Worm (Caenorhabditis elegans): ENCODE measurements around the gene acs-2.

acs-2 gene

DNA sequence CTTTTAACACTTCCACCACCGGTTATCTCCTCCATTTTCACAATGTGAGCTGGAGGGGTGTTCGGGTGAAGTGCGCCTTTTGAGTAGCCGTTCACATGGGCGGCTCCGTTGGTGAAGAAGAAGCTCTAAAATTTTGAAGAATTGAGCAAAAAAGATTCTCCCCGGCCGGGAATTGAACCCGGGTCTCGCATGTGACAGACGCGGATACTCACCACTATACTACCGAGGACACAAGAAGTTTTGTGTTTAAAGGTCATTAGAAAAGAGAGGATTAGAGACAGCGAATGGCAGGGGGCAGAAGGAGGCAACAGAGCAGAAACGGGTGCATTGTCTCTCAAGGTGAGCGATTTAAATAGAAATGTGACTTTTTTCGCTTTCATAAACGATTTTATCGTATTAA is 15.6 kb upstream of the acs-2 start (continued):
- peak; percentile 2 for TF ChIP-seq repo-1 (tag; optimal IDR thresholded peaks at IDR 0.05)
- peak; percentile 17 for TF ChIP-seq ceh-27 (GFP tag; optimal IDR thresholded peaks at IDR 0.05)
- no peak for TF ChIP-seq egl-18 (GFP tag; IDR thresholded peaks at IDR 0.05)
- no peak for TF ChIP-seq K11D2.4 (GFP tag; IDR thresholded peaks at IDR 0.05)

DNA sequence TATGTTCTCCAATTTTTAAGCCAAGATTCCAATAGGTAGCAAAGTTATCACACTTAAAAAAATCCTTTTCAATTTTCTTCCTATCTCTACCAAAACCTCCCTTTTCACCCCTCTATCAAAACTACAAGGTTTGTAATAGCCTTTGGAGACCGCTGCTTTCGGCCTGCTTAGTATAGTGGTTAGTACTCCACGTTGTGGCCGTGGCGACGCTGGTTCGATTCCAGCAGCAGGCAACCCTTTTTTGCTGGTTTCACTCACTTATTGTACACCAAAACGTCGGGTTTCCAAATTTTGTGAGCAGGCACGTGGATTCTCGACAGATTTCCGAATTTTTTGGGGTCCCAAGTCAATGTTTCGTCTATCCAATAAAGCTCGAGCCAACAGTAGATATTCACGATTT is 13.3 kb upstream of the acs-2 start:
- TF ChIP-seq hlh-12 (tag; optimal IDR thresholded peaks at IDR 0.05) (no peak), nhr-90 (tag; optimal IDR thresholded peaks at IDR 0.05) (peak; percentile 4), repo-1 (tag; optimal IDR thresholded peaks at IDR 0.05) (no peak), ama-1 (optimal IDR thresholded peaks at IDR 0.05) (no peak), ama-1 (GFP tag; optimal IDR thresholded peaks at IDR 0.05) (no peak), hmg-20 (GFP tag; IDR thresholded peaks at IDR 0.05) (no peak), pbrm-1 (GFP tag; IDR thresholded peaks at IDR 0.05) (peak; percentile 15; the same call in 1 of the 2 replicates), zfh-2 (GFP tag; conservative IDR thresholded peaks at IDR 0.05) (no peak), F49E8.2 (tag; optimal IDR thresholded peaks at IDR 0.05; ENCODE audit: insufficient read depth) (no peak), somi-1 (GFP tag; optimal IDR thresholded peaks at IDR 0.05) (no peak), him-1 (tag; optimal IDR thresholded peaks at IDR 0.05) (peak; percentile 63), lag-1 (GFP tag; IDR thresholded peaks at IDR 0.05) (no peak), let-607 (tag; optimal IDR thresholded peaks at IDR 0.05) (no peak), lin-26 (GFP tag; IDR thresholded peaks at IDR 0.05) (peak; percentile 77; the same call in 1 of the 2 replicates), atf-7 (tag; optimal IDR thresholded peaks at IDR 0.05) (no peak), F37B4.10 (GFP tag; IDR thresholded peaks at IDR 0.05) (no peak), F23B12.7 (tag; optimal IDR thresholded peaks at IDR 0.05; ENCODE audit: insufficient read depth) (peak; percentile 20), K12H6.12 (tag; optimal IDR thresholded peaks at IDR 0.05) (no peak), snpc-1.1 (tag; optimal IDR thresholded peaks at IDR 0.05; ENCODE audit: insufficient read depth) (no peak), ceh-79 (tag; optimal IDR thresholded peaks at IDR 0.05) (no peak), attf-6 (GFP tag; IDR thresholded peaks at IDR 0.05) (no peak), ztf-25 (GFP tag; IDR thresholded peaks at IDR 0.05) (0 out of 2 replicates have a peak, but pooled peaks have one; percentile 44), bed-1 (GFP tag; IDR thresholded peaks at IDR 0.05) (no peak), fkh-3 (tag; optimal IDR thresholded peaks at IDR 0.05) (no peak), efl-1 (GFP tag; optimal IDR thresholded peaks at IDR 0.05) (no peak), athp-1 (tag; optimal IDR thresholded peaks at IDR 0.05) (peak; percentile 9), ccch-3 (GFP tag; optimal IDR thresholded peaks at IDR 0.05) (no peak), sptf-2 (GFP tag; optimal IDR thresholded peaks at IDR 0.05) (no peak), lsy-27 (tag; optimal IDR thresholded peaks at IDR 0.05; ENCODE audit: borderline replicate concordance, insufficient read depth) (peak; percentile 22), lin-54 (GFP tag; optimal IDR thresholded peaks at IDR 0.05) (peak; percentile 18), nhr-27 (tag; optimal IDR thresholded peaks at IDR 0.05) (no peak), attf-5 (GFP tag; optimal IDR thresholded peaks at IDR 0.05) (no peak), mcd-1 (GFP tag; IDR thresholded peaks at IDR 0.05) (peak; percentile 29; the same call in 1 of the 2 replicates), ceh-27 (GFP tag; optimal IDR thresholded peaks at IDR 0.05) (no peak), mes-4 (tag; optimal IDR thresholded peaks at IDR 0.05) (no peak), ceh-91 (GFP tag; IDR thresholded peaks at IDR 0.05) (no peak), K11D2.4 (GFP tag; IDR thresholded peaks at IDR 0.05) (no peak), Y67H2A.10 (GFP tag; conservative IDR thresholded peaks at IDR 0.05) (no peak), chd-7 (tag; optimal IDR thresholded peaks at IDR 0.05) (no peak), dox-1 (GFP tag; IDR thresholded peaks at IDR 0.05) (peak; percentile 54), lsl-1 (GFP tag; optimal IDR thresholded peaks at IDR 0.05) (no peak), nhr-80 (tag; optimal IDR thresholded peaks at IDR 0.05) (no peak), aptf-3 (GFP tag; IDR thresholded peaks at IDR 0.05) (no peak), ZK185.1 (tag; optimal IDR thresholded peaks at IDR 0.05; ENCODE audit: poor library complexity, severe bottlenecking) (peak; percentile 35), ztf-18 (tag; optimal IDR thresholded peaks at IDR 0.05) (peak; percentile 24), egrh-3 (GFP tag; IDR thresholded peaks at IDR 0.05) (no peak)
